Worm (Caenorhabditis elegans): ENCODE measurements around the gene ZC373.3.

Gene ZC373.3

ce11 chrX:10060475-10061011 is at the start of gene ZC373.3:
Gene ZC373.3 (plus strand): TSS chrX:10060525.
- TF ChIP-seq bed-1 (GFP tag; IDR thresholded peaks at IDR 0.05) (no peak), zim-3 (tag; optimal IDR thresholded peaks at IDR 0.05) (no peak), madf-10 (tag; optimal IDR thresholded peaks at IDR 0.05) (no peak), nhr-120 (GFP tag; IDR thresholded peaks at IDR 0.05) (no peak), ets-4 (GFP tag; optimal IDR thresholded peaks at IDR 0.05) (no peak), egl-18 (GFP tag; IDR thresholded peaks at IDR 0.05) (no peak), athp-1 (tag; optimal IDR thresholded peaks at IDR 0.05) (no peak), tlf-1 (GFP tag; optimal IDR thresholded peaks at IDR 0.05) (no peak), Y95B8A.8 (GFP tag; IDR thresholded peaks at IDR 0.05) (no peak), tbp1 (GFP tag; optimal IDR thresholded peaks at IDR 0.05) (no peak), C06A6.2 (GFP tag; conservative IDR thresholded peaks at IDR 0.05) (no peak), pha-4 (tag; optimal IDR thresholded peaks at IDR 0.05) (no peak), ekl-4 (GFP tag; IDR thresholded peaks at IDR 0.05) (no peak), ceh-91 (GFP tag; IDR thresholded peaks at IDR 0.05) (no peak), fkh-3 (tag; optimal IDR thresholded peaks at IDR 0.05) (no peak), cebp-1 (GFP tag; IDR thresholded peaks at IDR 0.05) (no peak), cebp-1 (tag; optimal IDR thresholded peaks at IDR 0.05) (no peak), lsy-27 (tag; optimal IDR thresholded peaks at IDR 0.05; ENCODE audit: borderline replicate concordance, insufficient read depth) (no peak), F23B12.7 (tag; optimal IDR thresholded peaks at IDR 0.05; ENCODE audit: insufficient read depth) (no peak)

- peak; percentile 60 for TF ChIP-seq hmg-1.2 (GFP tag; IDR thresholded peaks at IDR 0.05)
- TF ChIP-seq hlh-12 (tag; optimal IDR thresholded peaks at IDR 0.05) = peak; percentile 10
- peak; percentile 56 for TF ChIP-seq snpc-4 (GFP tag; optimal IDR thresholded peaks at IDR 0.05)
- no peak for TF ChIP-seq snpc-4 (tag; optimal IDR thresholded peaks at IDR 0.05)
- peak; percentile 90 for TF ChIP-seq tbp1 (GFP tag; optimal IDR thresholded peaks at IDR 0.05)
- TF ChIP-seq ceh-91 (GFP tag; IDR thresholded peaks at IDR 0.05) = no peak
- peak in 1 of 2 experiments; percentile 65 for TF ChIP-seq rec-8 (tag; optimal IDR thresholded peaks at IDR 0.05)
- TF ChIP-seq chd-7 (tag; optimal IDR thresholded peaks at IDR 0.05) = peak; percentile 10
- TF ChIP-seq T07F8.4 (tag; optimal IDR thresholded peaks at IDR 0.05) = no peak
- TF ChIP-seq pbrm-1 (GFP tag; IDR thresholded peaks at IDR 0.05) = peak; percentile 75; the same call in 1 of the 2 replicates
- TF ChIP-seq ceh-40 (GFP tag; IDR thresholded peaks at IDR 0.05) = peak; percentile 77
- TF ChIP-seq gei-17 (GFP tag; optimal IDR thresholded peaks at IDR 0.05) = no peak
- TF ChIP-seq him-1 (tag; optimal IDR thresholded peaks at IDR 0.05) = peak; percentile 91
- TF ChIP-seq mcd-1 (GFP tag; IDR thresholded peaks at IDR 0.05) = no peak
- no peak for TF ChIP-seq B0035.1 (tag; optimal IDR thresholded peaks at IDR 0.05)
- peak; percentile 31 for TF ChIP-seq ztf-18 (tag; optimal IDR thresholded peaks at IDR 0.05)
- TF ChIP-seq ztf-25 (GFP tag; IDR thresholded peaks at IDR 0.05) = 0 out of 2 replicates have a peak, but pooled peaks have one; percentile 62
- TF ChIP-seq ztf-3 (GFP tag; optimal IDR thresholded peaks at IDR 0.05) = no peak
- peak; percentile 45 for TF ChIP-seq ZK185.1 (tag; optimal IDR thresholded peaks at IDR 0.05; ENCODE audit: poor library complexity, severe bottlenecking)
- TF ChIP-seq F39B2.1 (GFP tag; IDR thresholded peaks at IDR 0.05) = 0 out of 2 replicates have a peak, but pooled peaks have one; percentile 48
- TF ChIP-seq snpc-3.4 (tag; optimal IDR thresholded peaks at IDR 0.05) = peak; percentile 37
- no peak for TF ChIP-seq ama-1 (optimal IDR thresholded peaks at IDR 0.05)
- TF ChIP-seq ama-1 (GFP tag; optimal IDR thresholded peaks at IDR 0.05) = peak in 1 of 2 experiments; percentile 60
- TF ChIP-seq B0261.1 (tag; optimal IDR thresholded peaks at IDR 0.05) = peak; percentile 82
- TF ChIP-seq B0019.2 (GFP tag; conservative IDR thresholded peaks at IDR 0.05) = no peak
- TF ChIP-seq Y56A3A.18 (GFP tag; IDR thresholded peaks at IDR 0.05) = peak; percentile 79
- TF ChIP-seq madf-10 (tag; optimal IDR thresholded peaks at IDR 0.05) = no peak
- TF ChIP-seq nfya-1 (tag; optimal IDR thresholded peaks at IDR 0.05; ENCODE audit: borderline replicate concordance, insufficient read depth) = no peak
- 0 out of 2 replicates have a peak, but pooled peaks have one; percentile 45 for TF ChIP-seq ztf-28 (GFP tag; IDR thresholded peaks at IDR 0.05)
- peak; percentile 76 for TF ChIP-seq D2030.7 (GFP tag; IDR thresholded peaks at IDR 0.05)
Observed at ce11 chrX:10017975-10018654, 42.2 kb upstream of the ZC373.3 start, which contains the start of gene F19C6.4. Gene F19C6.4 (minus strand): TSS chrX:10018025.
